Fruit fly (Drosophila melanogaster): ENCODE data around the gene CG1647.

The CG1647 gene

dm6 chr3R:28819555-28820305 lies at the start of gene CG1647, which contains the start of gene CG1523:
CG1647 (plus strand) TSS chr3R:28820221.
CG1523 (minus strand) TSS chr3R:28819668.
- no peak for TF ChIP-seq EcR (GFP tag; optimal IDR thresholded peaks at IDR 0.05)
- no peak for TF ChIP-seq CG8159 (tag; optimal IDR thresholded peaks at IDR 0.05)
- TF ChIP-seq D1 (tag; optimal IDR thresholded peaks at IDR 0.05): no peak
- peak; percentile 35; the same call in 1 of the 2 replicates for TF ChIP-seq rn (GFP tag; IDR thresholded peaks at IDR 0.05)
- no peak for TF ChIP-seq CG13204 (GFP tag; optimal IDR thresholded peaks at IDR 0.05)
- no peak for TF ChIP-seq CG17806 (tag; optimal IDR thresholded peaks at IDR 0.05)
- TF ChIP-seq CG15710 (tag; optimal IDR thresholded peaks at IDR 0.05): peak; percentile 81
- TF ChIP-seq CG4496 (GFP tag; IDR thresholded peaks at IDR 0.05): peak; percentile 55; the same call in 2 of the 3 replicates
- peak; percentile 49; the same call in 1 of the 2 replicates for TF ChIP-seq Ets98B (GFP tag; IDR thresholded peaks at IDR 0.05)
- peak; percentile 56 for TF ChIP-seq Snoo (tag; optimal IDR thresholded peaks at IDR 0.05)
- TF ChIP-seq CG32121 (GFP tag; IDR thresholded peaks at IDR 0.05): peak; percentile 31; the same call in 1 of the 2 replicates
- TF ChIP-seq CG10348 (GFP tag; IDR thresholded peaks at IDR 0.05): peak; percentile 26; the same call in 1 of the 2 replicates
- 0 out of 2 replicates have a peak, but pooled peaks have one; percentile 17 for TF ChIP-seq CG12605 (GFP tag; IDR thresholded peaks at IDR 0.05)
- peak; percentile 71 for TF ChIP-seq CG34367 (tag; optimal IDR thresholded peaks at IDR 0.05)
- TF ChIP-seq CG9948 (tag; optimal IDR thresholded peaks at IDR 0.05): peak; percentile 61
- no peak for TF ChIP-seq CG8301 (tag; optimal IDR thresholded peaks at IDR 0.05)
- no peak for TF ChIP-seq CG14655 (GFP tag; optimal IDR thresholded peaks at IDR 0.05)
- peak; percentile 12 for TF ChIP-seq gl (tag; optimal IDR thresholded peaks at IDR 0.05)
- peak; percentile 29; the same call in 1 of the 3 replicates for TF ChIP-seq fd96Ca (GFP tag; IDR thresholded peaks at IDR 0.05)
- TF ChIP-seq Pif1A (GFP tag; optimal IDR thresholded peaks at IDR 0.05): no peak
- TF ChIP-seq Pif1B (GFP tag; optimal IDR thresholded peaks at IDR 0.05): no peak

DNA sequence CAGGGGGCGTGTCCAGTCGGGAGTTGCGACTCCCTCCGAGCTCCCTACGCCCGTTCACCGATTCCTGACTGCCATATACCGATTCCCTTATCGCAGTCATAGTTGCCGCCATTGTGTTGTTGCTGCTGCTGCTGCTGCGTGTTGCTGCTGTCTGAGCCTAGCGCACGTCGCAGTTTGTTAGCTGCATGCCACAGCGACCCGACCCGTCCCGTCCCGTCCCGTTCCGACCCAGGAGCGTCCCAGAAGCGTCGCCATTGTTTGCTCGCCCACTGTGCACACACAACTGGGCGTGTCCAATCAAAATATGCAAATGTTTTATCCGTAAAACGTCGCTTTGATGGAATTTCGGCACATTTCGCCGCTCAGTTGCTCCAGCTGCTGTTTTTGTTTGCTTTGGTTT lies 44.3 kb upstream of the CG1647 start:
- no peak for TF ChIP-seq CG10348 (GFP tag; IDR thresholded peaks at IDR 0.05)
- no peak for TF ChIP-seq CG9948 (tag; optimal IDR thresholded peaks at IDR 0.05)
- TF ChIP-seq Snoo (tag; optimal IDR thresholded peaks at IDR 0.05): no peak
- TF ChIP-seq D1 (tag; optimal IDR thresholded peaks at IDR 0.05): no peak
- TF ChIP-seq Pif1B (GFP tag; optimal IDR thresholded peaks at IDR 0.05): no peak
- TF ChIP-seq Ets98B (GFP tag; IDR thresholded peaks at IDR 0.05): no peak
- TF ChIP-seq CG14655 (GFP tag; optimal IDR thresholded peaks at IDR 0.05): no peak
- TF ChIP-seq CG34367 (tag; optimal IDR thresholded peaks at IDR 0.05): no peak
- no peak for TF ChIP-seq fd96Ca (GFP tag; IDR thresholded peaks at IDR 0.05)
- no peak for TF ChIP-seq Pif1A (GFP tag; optimal IDR thresholded peaks at IDR 0.05)
- TF ChIP-seq CG12605 (GFP tag; IDR thresholded peaks at IDR 0.05): no peak
- no peak for TF ChIP-seq CG32121 (GFP tag; IDR thresholded peaks at IDR 0.05)
- TF ChIP-seq EcR (GFP tag; optimal IDR thresholded peaks at IDR 0.05): no peak
- no peak for TF ChIP-seq CG8159 (tag; optimal IDR thresholded peaks at IDR 0.05)
- no peak for TF ChIP-seq CG4496 (GFP tag; IDR thresholded peaks at IDR 0.05)
- TF ChIP-seq CG13204 (GFP tag; optimal IDR thresholded peaks at IDR 0.05): no peak
- no peak for TF ChIP-seq CG15710 (tag; optimal IDR thresholded peaks at IDR 0.05)
- TF ChIP-seq CG17806 (tag; optimal IDR thresholded peaks at IDR 0.05): no peak
- TF ChIP-seq rn (GFP tag; IDR thresholded peaks at IDR 0.05): no peak
- TF ChIP-seq gl (tag; optimal IDR thresholded peaks at IDR 0.05): no peak

- TF ChIP-seq CG32121 (GFP tag; IDR thresholded peaks at IDR 0.05) (no peak), CG17806 (tag; optimal IDR thresholded peaks at IDR 0.05) (no peak), CG8301 (tag; optimal IDR thresholded peaks at IDR 0.05) (no peak)
These were observed 30.7 kb upstream of the CG1647 start, which contains the start of gene CG34295 for dm6 chr3R:28789317-28789716. CG34295 (plus strand) TSS chr3R:28789617.

DNA sequence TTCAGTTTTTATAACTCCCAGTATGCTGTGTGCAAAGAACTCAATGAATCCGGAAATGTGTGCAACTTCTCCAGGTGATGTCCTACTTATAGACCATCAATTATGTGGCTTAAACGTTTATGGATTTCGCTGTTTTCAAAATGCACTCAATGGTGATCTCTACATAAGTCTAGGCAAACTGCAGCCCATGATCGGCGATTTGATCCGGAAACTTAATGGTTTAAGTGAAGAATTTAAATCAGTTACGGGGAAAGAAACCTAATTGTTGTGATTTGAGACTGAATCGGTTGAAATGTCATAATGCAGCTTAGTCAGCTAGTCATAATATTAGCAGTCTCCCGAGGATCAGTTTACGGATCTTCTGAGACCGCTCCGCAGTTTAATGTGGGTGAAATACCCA lies 29.8 kb upstream of the CG1647 start, which contains the start of gene intr:
Gene intr (plus strand): TSS at position 301 of the 400 bp plus-strand sequence.
- TF ChIP-seq fd96Ca (GFP tag; IDR thresholded peaks at IDR 0.05) (no peak), rn (GFP tag; IDR thresholded peaks at IDR 0.05) (no peak), CG8159 (tag; optimal IDR thresholded peaks at IDR 0.05) (no peak), CG34367 (tag; optimal IDR thresholded peaks at IDR 0.05) (no peak), Pif1B (GFP tag; optimal IDR thresholded peaks at IDR 0.05) (no peak), CG13204 (GFP tag; optimal IDR thresholded peaks at IDR 0.05) (no peak), CG8301 (tag; optimal IDR thresholded peaks at IDR 0.05) (no peak), CG9948 (tag; optimal IDR thresholded peaks at IDR 0.05) (no peak), Ets98B (GFP tag; IDR thresholded peaks at IDR 0.05) (no peak), CG14655 (GFP tag; optimal IDR thresholded peaks at IDR 0.05) (no peak), EcR (GFP tag; optimal IDR thresholded peaks at IDR 0.05) (no peak), CG10348 (GFP tag; IDR thresholded peaks at IDR 0.05) (no peak), CG17806 (tag; optimal IDR thresholded peaks at IDR 0.05) (no peak)

DNA sequence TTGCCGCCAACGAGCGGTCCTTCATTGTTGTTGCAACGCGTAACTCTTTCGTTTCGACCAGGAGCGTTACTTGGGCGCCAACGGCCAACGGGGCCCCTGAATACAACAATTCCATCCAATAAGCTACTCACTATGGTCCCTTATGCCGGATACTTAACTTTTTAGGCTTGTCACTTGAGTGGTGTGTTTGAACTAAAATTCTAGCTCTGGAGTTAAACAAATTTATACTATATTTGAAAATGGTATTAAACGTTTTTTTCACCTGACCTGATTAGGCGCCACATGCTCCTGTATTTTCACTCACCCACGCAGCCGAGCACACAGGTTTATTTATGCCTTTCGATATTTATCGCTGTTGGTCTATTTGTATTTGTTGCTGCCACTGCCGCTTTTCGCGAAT lies 14.9 kb upstream of the CG1647 start:
- TF ChIP-seq CG15710 (tag; optimal IDR thresholded peaks at IDR 0.05) (peak; percentile 47), Pif1A (GFP tag; optimal IDR thresholded peaks at IDR 0.05) (peak; percentile 34), Ets98B (GFP tag; IDR thresholded peaks at IDR 0.05) (no peak)

- no peak for TF ChIP-seq CG14655 (GFP tag; optimal IDR thresholded peaks at IDR 0.05)
- TF ChIP-seq CG8159 (tag; optimal IDR thresholded peaks at IDR 0.05): no peak
- TF ChIP-seq CG17806 (tag; optimal IDR thresholded peaks at IDR 0.05): no peak
- TF ChIP-seq CG15710 (tag; optimal IDR thresholded peaks at IDR 0.05): no peak
These were observed 13.6 kb upstream of the CG1647 start, which contains the start of gene CheB98a for dm6 chr3R:28806402-28806801. CheB98a (plus strand) TSS chr3R:28806702.

Measured in whole organism, pupa.